ENCODE assay signal across 1 fruit fly cellular context in genomic region chr2L:21153844-21154243, dm6.
A peak's percentile ranks its signal among the peaks of the same experiment; 100 is the strongest.
TF ChIP-seq lines count a peak whose summit lies in the region.

No protein-coding gene starts in this region.

TF ChIP-seq in whole organism, embryonic, 481 proteins besides CTCF, POLR2A, EP300 and RAD21 (continued from another document):
- TF ChIP-seq odd (GFP tag; optimal IDR thresholded peaks at IDR 0.05; lab: Kevin White, UChicago) = no peak
- peak; percentile 41 for TF ChIP-seq trem (tag; optimal IDR thresholded peaks at IDR 0.05; lab: Kevin White, UChicago)
- peak; percentile 23 for TF ChIP-seq CG10267 (tag; optimal IDR thresholded peaks at IDR 0.05; lab: Kevin White, UChicago)
- TF ChIP-seq CG32772 (GFP tag; IDR thresholded peaks at IDR 0.05; lab: Robert Waterston, UW) = no peak
- TF ChIP-seq pb (GFP tag; optimal IDR thresholded peaks at IDR 0.05; lab: Kevin White, UChicago) = no peak
- peak; percentile 78 for TF ChIP-seq nerfin-1 (tag; optimal IDR thresholded peaks at IDR 0.05; lab: Kevin White, UChicago)
- no peak for TF ChIP-seq Bdp1 (GFP tag; optimal IDR thresholded peaks at IDR 0.05; lab: Kevin White, UChicago)
- no peak for TF ChIP-seq Opbp (GFP tag; IDR thresholded peaks at IDR 0.05; lab: Robert Waterston, UW; ENCODE audit: partially characterized antibody)
- TF ChIP-seq BEAF-32 (GFP tag; optimal IDR thresholded peaks at IDR 0.05; lab: Kevin White, UChicago) = peak; percentile 29
- TF ChIP-seq CG13287 (GFP tag; IDR thresholded peaks at IDR 0.05; lab: Robert Waterston, UW; ENCODE audit: partially characterized antibody) = peak; percentile 62
- TF ChIP-seq CG12071 (GFP tag; optimal IDR thresholded peaks at IDR 0.05; lab: Kevin White, UChicago) = no peak
- no peak for TF ChIP-seq CG4707 (GFP tag; optimal IDR thresholded peaks at IDR 0.05; lab: Kevin White, UChicago)
- peak; percentile 43 to 95 for TF ChIP-seq crp (GFP tag; optimal IDR thresholded peaks at IDR 0.05; lab: Kevin White, UChicago)
- TF ChIP-seq her (GFP tag; optimal IDR thresholded peaks at IDR 0.05; lab: Kevin White, UChicago) = no peak
- no peak for TF ChIP-seq CG13296 (GFP tag; optimal IDR thresholded peaks at IDR 0.05; lab: Kevin White, UChicago)
- TF ChIP-seq otp (GFP tag; IDR thresholded peaks at IDR 0.05; lab: Robert Waterston, UW) = no peak
- no peak for TF ChIP-seq CG7786 (GFP tag; optimal IDR thresholded peaks at IDR 0.05; lab: Kevin White, UChicago)
- no peak for TF ChIP-seq NK7.1 (GFP tag; optimal IDR thresholded peaks at IDR 0.05; lab: Kevin White, UChicago)
- no peak for TF ChIP-seq insv (GFP tag; optimal IDR thresholded peaks at IDR 0.05; lab: Kevin White, UChicago)
- TF ChIP-seq CG6765 (GFP tag; optimal IDR thresholded peaks at IDR 0.05; lab: Kevin White, UChicago) = no peak
- TF ChIP-seq btn (GFP tag; optimal IDR thresholded peaks at IDR 0.05; lab: Kevin White, UChicago) = no peak
- peak; percentile 22 for TF ChIP-seq Fer1 (GFP tag; optimal IDR thresholded peaks at IDR 0.05; lab: Kevin White, UChicago)
- TF ChIP-seq phol (tag; optimal IDR thresholded peaks at IDR 0.05; lab: Kevin White, UChicago) = peak; percentile 13
- no peak for TF ChIP-seq CG6813 (GFP tag; optimal IDR thresholded peaks at IDR 0.05; lab: Kevin White, UChicago)
- TF ChIP-seq CG30020 (tag; optimal IDR thresholded peaks at IDR 0.05; lab: Kevin White, UChicago) = peak; percentile 26
- TF ChIP-seq eyg (GFP tag; optimal IDR thresholded peaks at IDR 0.05; lab: Kevin White, UChicago) = no peak
- TF ChIP-seq CG12659 (GFP tag; optimal IDR thresholded peaks at IDR 0.05; lab: Kevin White, UChicago) = peak; percentile 25
- TF ChIP-seq CG7987 (GFP tag; optimal IDR thresholded peaks at IDR 0.05; lab: Kevin White, UChicago) = no peak
- TF ChIP-seq CG1024 (GFP tag; IDR thresholded peaks at IDR 0.05; lab: Robert Waterston, UW) = no peak
- TF ChIP-seq gfzf (GFP tag; optimal IDR thresholded peaks at IDR 0.05; lab: Kevin White, UChicago) = peak; percentile 55
- no peak for TF ChIP-seq sens-2 (GFP tag; IDR thresholded peaks at IDR 0.05; lab: Robert Waterston, UW)
- no peak for TF ChIP-seq trh (GFP tag; optimal IDR thresholded peaks at IDR 0.05; lab: Kevin White, UChicago)
- TF ChIP-seq HmgZ (tag; optimal IDR thresholded peaks at IDR 0.05; lab: Kevin White, UChicago) = peak; percentile 45
- TF ChIP-seq CG2875 (GFP tag; optimal IDR thresholded peaks at IDR 0.05; lab: Kevin White, UChicago) = no peak
- TF ChIP-seq abd-A (tag; optimal IDR thresholded peaks at IDR 0.05; lab: Kevin White, UChicago) = no peak
- peak; percentile 79 for TF ChIP-seq pzg (GFP tag; optimal IDR thresholded peaks at IDR 0.05; lab: Kevin White, UChicago)
- TF ChIP-seq en (GFP tag; optimal IDR thresholded peaks at IDR 0.05; lab: Kevin White, UChicago) = no peak
- no peak for TF ChIP-seq vfl (GFP tag; optimal IDR thresholded peaks at IDR 0.05; lab: Kevin White, UChicago)
- peak; percentile 99 for TF ChIP-seq CG9437 (GFP tag; optimal IDR thresholded peaks at IDR 0.05; lab: Kevin White, UChicago)
- no peak for TF ChIP-seq fd102C (GFP tag; optimal IDR thresholded peaks at IDR 0.05; lab: Kevin White, UChicago)
- TF ChIP-seq sisA (GFP tag; IDR thresholded peaks at IDR 0.05; lab: Robert Waterston, UW) = no peak
- TF ChIP-seq stwl (tag; optimal IDR thresholded peaks at IDR 0.05; lab: Kevin White, UChicago) = peak; percentile 78
- TF ChIP-seq Adf1 (GFP tag; IDR thresholded peaks at IDR 0.05; lab: Robert Waterston, UW) = no peak
- no peak for TF ChIP-seq CG14667 (GFP tag; IDR thresholded peaks at IDR 0.05; lab: Robert Waterston, UW)
- peak; percentile 37 for TF ChIP-seq kni (GFP tag; optimal IDR thresholded peaks at IDR 0.05; lab: Kevin White, UChicago)
- peak; percentile 27 for TF ChIP-seq Ets97D (GFP tag; optimal IDR thresholded peaks at IDR 0.05; lab: Kevin White, UChicago)
- TF ChIP-seq Bgb (GFP tag; IDR thresholded peaks at IDR 0.05; lab: Robert Waterston, UW; ENCODE audit: partially characterized antibody) = peak; percentile 37; the same call in 1 of the 2 replicates
- TF ChIP-seq ERR (GFP tag; optimal IDR thresholded peaks at IDR 0.05; lab: Kevin White, UChicago) = no peak
- TF ChIP-seq MBD-R2 (GFP tag; IDR thresholded peaks at IDR 0.05; lab: Robert Waterston, UW) = peak; percentile 86
- TF ChIP-seq nmo (GFP tag; optimal IDR thresholded peaks at IDR 0.05; lab: Kevin White, UChicago) = peak; percentile 23
- no peak for TF ChIP-seq nom (GFP tag; optimal IDR thresholded peaks at IDR 0.05; lab: Kevin White, UChicago)
- peak; percentile 14 for TF ChIP-seq CG12769 (tag; optimal IDR thresholded peaks at IDR 0.05; lab: Kevin White, UChicago)
- peak; percentile 41 for TF ChIP-seq CG15514 (GFP tag; optimal IDR thresholded peaks at IDR 0.05; lab: Kevin White, UChicago)
- TF ChIP-seq ham (GFP tag; IDR thresholded peaks at IDR 0.05; lab: Robert Waterston, UW) = no peak
- TF ChIP-seq ATbp (GFP tag; optimal IDR thresholded peaks at IDR 0.05; lab: Kevin White, UChicago) = no peak
- peak; percentile 23 for TF ChIP-seq sug (tag; optimal IDR thresholded peaks at IDR 0.05; lab: Kevin White, UChicago)
- TF ChIP-seq org-1 (GFP tag; optimal IDR thresholded peaks at IDR 0.05; lab: Kevin White, UChicago) = no peak
- no peak for TF ChIP-seq Stat92E (GFP tag; optimal IDR thresholded peaks at IDR 0.05; lab: Kevin White, UChicago)
- no peak for TF ChIP-seq zfh2 (GFP tag; optimal IDR thresholded peaks at IDR 0.05; lab: Kevin White, UChicago)
- no peak for TF ChIP-seq Gsc (GFP tag; IDR thresholded peaks at IDR 0.05; lab: Robert Waterston, UW)
- TF ChIP-seq chif (GFP tag; optimal IDR thresholded peaks at IDR 0.05; lab: Kevin White, UChicago) = no peak
- peak; percentile 43 for TF ChIP-seq CG1603 (tag; optimal IDR thresholded peaks at IDR 0.05; lab: Kevin White, UChicago)
- TF ChIP-seq CHES-1-like (GFP tag; optimal IDR thresholded peaks at IDR 0.05; lab: Kevin White, UChicago) = no peak
- no peak for TF ChIP-seq lbe (GFP tag; optimal IDR thresholded peaks at IDR 0.05; lab: Kevin White, UChicago)
- TF ChIP-seq GATAe (GFP tag; conservative IDR thresholded peaks at IDR 0.05; lab: Robert Waterston, UW) = no peak
- peak; percentile 80 for TF ChIP-seq CG13894 (tag; optimal IDR thresholded peaks at IDR 0.05; lab: Kevin White, UChicago)
- no peak for TF ChIP-seq bowl (GFP tag; IDR thresholded peaks at IDR 0.05; lab: Robert Waterston, UW)
- TF ChIP-seq CG1832 (GFP tag; optimal IDR thresholded peaks at IDR 0.05; lab: Kevin White, UChicago) = no peak
- TF ChIP-seq sna (GFP tag; IDR thresholded peaks at IDR 0.05; lab: Robert Waterston, UW; ENCODE audit: partially characterized antibody) = 0 out of 2 replicates have a peak, but pooled peaks have one; percentile 16
- no peak for TF ChIP-seq Ets65A (GFP tag; lab: Kevin White, UChicago)
- no peak for TF ChIP-seq HHEX (GFP tag; optimal IDR thresholded peaks at IDR 0.05; lab: Kevin White, UChicago)
- no peak for TF ChIP-seq CkIIα-i1 (GFP tag; IDR thresholded peaks at IDR 0.05; lab: Robert Waterston, UW)
- TF ChIP-seq CG15601 (tag; optimal IDR thresholded peaks at IDR 0.05; lab: Kevin White, UChicago) = peak; percentile 14
- no peak for TF ChIP-seq tx (GFP tag; optimal IDR thresholded peaks at IDR 0.05; lab: Kevin White, UChicago)
- TF ChIP-seq Lpt (GFP tag; optimal IDR thresholded peaks at IDR 0.05; lab: Kevin White, UChicago) = no peak
- TF ChIP-seq CG3995 (GFP tag; optimal IDR thresholded peaks at IDR 0.05; lab: Kevin White, UChicago) = peak; percentile 94
- TF ChIP-seq MESR4 (GFP tag; optimal IDR thresholded peaks at IDR 0.05; lab: Kevin White, UChicago) = peak; percentile 21
- peak; percentile 14 for TF ChIP-seq Nf-YC (tag; optimal IDR thresholded peaks at IDR 0.05; lab: Kevin White, UChicago)
- TF ChIP-seq seq (GFP tag; IDR thresholded peaks at IDR 0.05; lab: Robert Waterston, UW) = no peak
- TF ChIP-seq Max (GFP tag; optimal IDR thresholded peaks at IDR 0.05; lab: Kevin White, UChicago) = no peak
- TF ChIP-seq grn (GFP tag; optimal IDR thresholded peaks at IDR 0.05; lab: Kevin White, UChicago) = peak; percentile 12
- peak; percentile 96 for TF ChIP-seq CG10431 (GFP tag; optimal IDR thresholded peaks at IDR 0.05; lab: Kevin White, UChicago)
- no peak for TF ChIP-seq gem (tag; optimal IDR thresholded peaks at IDR 0.05; lab: Kevin White, UChicago)
- no peak for TF ChIP-seq Sox100B (GFP tag; optimal IDR thresholded peaks at IDR 0.05; lab: Kevin White, UChicago)
- TF ChIP-seq Dek (tag; optimal IDR thresholded peaks at IDR 0.05; lab: Kevin White, UChicago) = no peak
- peak; percentile 6 for TF ChIP-seq CG4617 (GFP tag; optimal IDR thresholded peaks at IDR 0.05; lab: Kevin White, UChicago; ENCODE audit: borderline replicate concordance)
- TF ChIP-seq CG9215 (GFP tag; IDR thresholded peaks at IDR 0.05; lab: Robert Waterston, UW) = no peak
- peak; percentile 66 for TF ChIP-seq E2f2 (GFP tag; IDR thresholded peaks at IDR 0.05; lab: Robert Waterston, UW)
- TF ChIP-seq CG6254 (GFP tag; optimal IDR thresholded peaks at IDR 0.05; lab: Kevin White, UChicago) = no peak
- no peak for TF ChIP-seq HLH4C (GFP tag; IDR thresholded peaks at IDR 0.05; lab: Robert Waterston, UW; ENCODE audit: partially characterized antibody)
